Worm (Caenorhabditis elegans): ENCODE data around the gene C05D12.4.

Gene C05D12.4

ce11 chrII:11431584-11431983 is at the start of gene C05D12.4:
TSS of gene C05D12.4 (plus strand) at chrII:11431884.
- TF ChIP-seq hmg-4 (GFP tag; optimal IDR thresholded peaks at IDR 0.05) = no peak
- no peak for TF ChIP-seq hmbx-1 (tag; optimal IDR thresholded peaks at IDR 0.05)
- TF ChIP-seq tbx-37 (GFP tag; conservative IDR thresholded peaks at IDR 0.05) = no peak
- TF ChIP-seq pes-1 (GFP tag; IDR thresholded peaks at IDR 0.05) = no peak
- TF ChIP-seq scrt-1 (GFP tag; IDR thresholded peaks at IDR 0.05) = no peak
- no peak for TF ChIP-seq tbx-11 (GFP tag; IDR thresholded peaks at IDR 0.05)
- no peak for TF ChIP-seq ceh-13 (GFP tag; optimal IDR thresholded peaks at IDR 0.05)
- TF ChIP-seq ceh-36 (tag; optimal IDR thresholded peaks at IDR 0.05) = no peak
- TF ChIP-seq flt-1 (GFP tag; IDR thresholded peaks at IDR 0.05) = no peak

- TF ChIP-seq tra-4 (tag; optimal IDR thresholded peaks at IDR 0.05) (no peak), B0310.2 (tag; optimal IDR thresholded peaks at IDR 0.05) (no peak), ama-1 (optimal IDR thresholded peaks at IDR 0.05) (no peak), hmbx-1 (tag; optimal IDR thresholded peaks at IDR 0.05) (no peak), F13C5.2 (tag; optimal IDR thresholded peaks at IDR 0.05) (no peak), ets-7 (tag; optimal IDR thresholded peaks at IDR 0.05) (no peak), hnd-1 (tag; optimal IDR thresholded peaks at IDR 0.05) (no peak), tbx-37 (GFP tag; conservative IDR thresholded peaks at IDR 0.05) (no peak), ceh-13 (GFP tag; optimal IDR thresholded peaks at IDR 0.05) (no peak), sea-1 (GFP tag; conservative IDR thresholded peaks at IDR 0.05) (no peak)
Measured at ce11 chrII:11383058-11383457, 48.6 kb upstream of the C05D12.4 start, which contains the start of the genes C33B4.5 and C33B4.4. TSS of gene C33B4.5 (plus strand) at chrII:11383327. TSS of gene C33B4.4 (minus strand) at chrII:11383442.

DNA sequence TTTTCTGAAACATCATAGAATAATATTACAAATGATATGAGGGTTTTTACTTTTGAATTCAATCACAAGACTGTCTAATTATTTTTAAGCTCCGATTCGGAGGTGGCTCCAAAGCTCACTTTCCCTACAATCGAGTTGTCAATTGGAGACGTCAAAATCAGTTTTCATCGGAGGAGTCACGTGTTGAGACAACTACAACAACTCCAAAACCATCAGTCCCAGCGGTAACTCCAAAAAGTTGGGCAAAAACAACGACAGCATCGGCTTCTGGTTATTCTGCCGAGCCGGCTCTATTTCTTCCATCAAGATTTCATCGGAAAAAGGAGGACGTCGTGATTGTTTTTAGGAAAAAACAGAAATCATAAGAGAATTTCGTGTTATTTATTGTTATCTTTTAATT is 47.6 kb upstream of the C05D12.4 start:
- no peak for TF ChIP-seq scrt-1 (GFP tag; IDR thresholded peaks at IDR 0.05)
- TF ChIP-seq ama-1 (optimal IDR thresholded peaks at IDR 0.05) = peak; percentile 58

DNA sequence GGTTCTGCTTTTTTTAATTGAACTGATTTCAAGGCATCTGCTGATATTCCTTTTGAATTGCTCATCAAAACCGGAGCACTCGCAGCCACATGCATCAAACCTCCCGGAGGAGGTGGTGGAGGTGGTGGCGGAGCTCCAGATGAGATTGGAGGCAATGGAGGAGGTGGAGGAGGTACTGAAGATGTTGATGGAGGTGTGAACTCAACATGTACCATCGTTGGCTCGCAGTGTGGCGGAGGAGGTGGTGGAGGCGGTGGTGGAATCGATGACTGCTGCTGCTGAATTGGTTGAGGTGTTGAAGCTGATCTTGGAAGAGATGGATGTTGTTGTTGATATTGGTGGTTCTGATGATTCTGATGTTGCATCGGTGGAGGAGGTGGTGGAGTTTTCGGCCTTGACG is 44.7 kb upstream of the C05D12.4 start:
- TF ChIP-seq tbx-37 (GFP tag; conservative IDR thresholded peaks at IDR 0.05) (no peak), F13C5.2 (tag; optimal IDR thresholded peaks at IDR 0.05) (no peak), ceh-36 (tag; optimal IDR thresholded peaks at IDR 0.05) (no peak), ama-1 (optimal IDR thresholded peaks at IDR 0.05) (no peak), pes-1 (GFP tag; IDR thresholded peaks at IDR 0.05) (no peak), sea-1 (GFP tag; conservative IDR thresholded peaks at IDR 0.05) (no peak), ceh-13 (GFP tag; optimal IDR thresholded peaks at IDR 0.05) (no peak)

DNA sequence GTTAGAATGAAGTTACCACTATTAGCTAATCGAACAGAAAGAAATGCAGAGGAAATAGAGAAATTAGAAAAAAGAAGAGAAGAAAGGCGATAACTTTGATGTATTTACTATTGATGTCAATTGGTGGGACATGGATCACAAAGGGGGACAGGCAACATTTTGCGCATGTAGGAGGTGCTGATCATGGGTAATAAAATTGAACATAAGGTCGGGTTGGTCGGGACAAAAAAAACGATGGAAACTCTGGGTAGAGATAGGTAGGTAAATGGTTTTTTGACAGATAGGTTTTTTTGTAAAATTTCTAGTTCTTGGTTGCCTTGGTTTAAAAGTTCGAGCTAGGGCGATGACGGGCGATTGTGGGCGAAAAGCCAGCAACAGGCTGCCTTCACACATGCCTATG is 40.8 kb upstream of the C05D12.4 start, which contains the start of gene shn-1:
Gene shn-1, minus strand, starts transcription at position 101 of the 400 bp plus-strand sequence.
- TF ChIP-seq tra-4 (tag; optimal IDR thresholded peaks at IDR 0.05) = no peak
- TF ChIP-seq ets-7 (tag; optimal IDR thresholded peaks at IDR 0.05) = no peak
- no peak for TF ChIP-seq B0310.2 (tag; optimal IDR thresholded peaks at IDR 0.05)
- no peak for TF ChIP-seq F13C5.2 (tag; optimal IDR thresholded peaks at IDR 0.05)
- TF ChIP-seq flt-1 (GFP tag; IDR thresholded peaks at IDR 0.05) = no peak
- TF ChIP-seq ceh-36 (tag; optimal IDR thresholded peaks at IDR 0.05) = no peak
- no peak for TF ChIP-seq aly-1 (tag; optimal IDR thresholded peaks at IDR 0.05)
- no peak for TF ChIP-seq hmbx-1 (tag; optimal IDR thresholded peaks at IDR 0.05)
- TF ChIP-seq tbx-37 (GFP tag; conservative IDR thresholded peaks at IDR 0.05) = no peak
- TF ChIP-seq hmg-4 (GFP tag; optimal IDR thresholded peaks at IDR 0.05) = no peak
- TF ChIP-seq tbx-11 (GFP tag; IDR thresholded peaks at IDR 0.05) = no peak
- TF ChIP-seq scrt-1 (GFP tag; IDR thresholded peaks at IDR 0.05) = no peak
- TF ChIP-seq sea-1 (GFP tag; conservative IDR thresholded peaks at IDR 0.05) = no peak
- no peak for TF ChIP-seq hnd-1 (tag; optimal IDR thresholded peaks at IDR 0.05)

- TF ChIP-seq ets-7 (tag; optimal IDR thresholded peaks at IDR 0.05) (no peak), ceh-13 (GFP tag; optimal IDR thresholded peaks at IDR 0.05) (no peak), B0310.2 (tag; optimal IDR thresholded peaks at IDR 0.05) (no peak), pes-1 (GFP tag; IDR thresholded peaks at IDR 0.05) (no peak), F13C5.2 (tag; optimal IDR thresholded peaks at IDR 0.05) (no peak)
Measured at ce11 chrII:11392390-11392789, 39.3 kb upstream of the C05D12.4 start.

ce11 chrII:11393787-11394186 is 37.9 kb upstream of the C05D12.4 start:
- no peak for TF ChIP-seq ceh-13 (GFP tag; optimal IDR thresholded peaks at IDR 0.05)
- no peak for TF ChIP-seq tbx-11 (GFP tag; IDR thresholded peaks at IDR 0.05)
- TF ChIP-seq tbx-37 (GFP tag; conservative IDR thresholded peaks at IDR 0.05) = no peak
- TF ChIP-seq B0310.2 (tag; optimal IDR thresholded peaks at IDR 0.05) = no peak

- TF ChIP-seq F13C5.2 (tag; optimal IDR thresholded peaks at IDR 0.05) (no peak), aly-1 (tag; optimal IDR thresholded peaks at IDR 0.05) (peak; percentile 9), hnd-1 (tag; optimal IDR thresholded peaks at IDR 0.05) (no peak), B0310.2 (tag; optimal IDR thresholded peaks at IDR 0.05) (no peak)
Measured at ce11 chrII:11396217-11396616, 35.5 kb upstream of the C05D12.4 start.

DNA sequence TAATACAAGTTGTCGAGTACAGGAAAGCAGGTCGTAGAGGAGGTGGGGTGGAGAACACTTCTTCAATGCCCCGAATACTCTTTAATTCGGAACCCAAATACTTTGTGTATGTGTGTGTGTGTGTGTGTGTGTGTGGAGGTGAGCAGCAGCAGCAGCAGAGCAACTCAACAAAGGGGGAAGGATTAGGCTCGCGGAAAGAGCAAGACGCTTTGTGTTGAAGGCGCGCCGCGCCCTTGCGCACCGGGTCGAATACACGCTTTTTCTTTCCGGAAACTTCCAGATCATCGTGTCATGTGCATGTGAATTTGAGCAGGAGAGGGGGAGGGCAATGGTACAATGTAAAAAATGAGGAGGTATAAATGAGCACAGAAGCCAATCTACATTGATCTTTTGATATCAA is 32.9 kb upstream of the C05D12.4 start:
- TF ChIP-seq scrt-1 (GFP tag; IDR thresholded peaks at IDR 0.05) = no peak
- peak; percentile 10 for TF ChIP-seq ceh-36 (tag; optimal IDR thresholded peaks at IDR 0.05)

- TF ChIP-seq flt-1 (GFP tag; IDR thresholded peaks at IDR 0.05) (no peak), ama-1 (optimal IDR thresholded peaks at IDR 0.05) (no peak), aly-1 (tag; optimal IDR thresholded peaks at IDR 0.05) (no peak), ceh-36 (tag; optimal IDR thresholded peaks at IDR 0.05) (no peak)
Measured at ce11 chrII:11400386-11400785, 31.3 kb upstream of the C05D12.4 start.
